Fruit fly (Drosophila melanogaster) whole organism, embryonic: ENCODE data around the gene CG34301.

Experiments used
- CG11723 ChIP-seq: fragments of 200-800 bp; sonication (Bioruptor generic); optimal IDR thresholded peaks from 2 replicates; lab custom pipeline; 2017; ENCODE audit warnings: missing biosample characterization, mild to moderate bottlenecking, missing genetic modification characterization
- CG2875 ChIP-seq: fragments of 200-800 bp; sonication (Bioruptor generic); optimal IDR thresholded peaks from 2 replicates; lab custom pipeline; 2017; ENCODE audit warnings: missing biosample characterization, mild to moderate bottlenecking, missing genetic modification characterization, missing genetic modification reagents
- Dbx ChIP-seq: fragments of 200-800 bp; sonication (Bioruptor generic); IDR thresholded peaks from 3 replicates; pipeline ENCODE4 v1.3.6; 2022; ENCODE audit warnings: missing biosample characterization, missing genetic modification characterization
- Oli ChIP-seq: fragments of 200-800 bp; sonication (Bioruptor generic); optimal IDR thresholded peaks from 2 replicates; lab custom pipeline; 2018; ENCODE audit warnings: missing biosample characterization, mild to moderate bottlenecking, missing genetic modification characterization, moderate library complexity

dm6 chr3R:8805388-8805852 is 32.2 kb downstream of the CG34301 start, which contains the start of gene CG9839:
- no peak for TF ChIP-seq Dbx (GFP tag; lab: Robert Waterston, UW)
- TF ChIP-seq CG2875 = no peak
- TF ChIP-seq Oli = no peak
- no peak for TF ChIP-seq CG11723 (GFP tag; lab: Kevin White, UChicago)
